Fruit fly (Drosophila melanogaster) whole organism, embryonic: ENCODE data around the gene jet.

Source experiments
- Bgb ChIP-seq: fragments of 200-800 bp; sonication (Bioruptor generic); IDR thresholded peaks from 2 replicates; pipeline ENCODE4 v1.3.6; 2022; ENCODE audit warnings: missing biosample characterization, missing genetic modification characterization; ENCODE audit not compliant: partially characterized antibody
- CG1024 ChIP-seq: fragments of 200-800 bp; sonication (Bioruptor generic); IDR thresholded peaks from 2 replicates; pipeline ENCODE4 v1.3.6; 2022; ENCODE audit warnings: missing biosample characterization, missing genetic modification characterization
- CG10959 ChIP-seq: fragments of 200-800 bp; sonication (Bioruptor generic); IDR thresholded peaks from 2 replicates; pipeline ENCODE4 v1.3.6; 2022; ENCODE audit warnings: missing biosample characterization, missing genetic modification characterization
- CG11398 ChIP-seq: fragments of 200-800 bp; sonication (Bioruptor generic); optimal IDR thresholded peaks from 2 replicates; lab custom pipeline; 2016; ENCODE audit warnings: missing biosample characterization, missing genetic modification characterization
- CG11560 ChIP-seq: fragments of 200-800 bp; sonication (Bioruptor generic); IDR thresholded peaks from 3 replicates; pipeline ENCODE4 v1.3.6; 2022; ENCODE audit warnings: missing biosample characterization, missing genetic modification characterization
- CG12219 ChIP-seq: fragments of 200-800 bp; sonication (Bioruptor generic); optimal IDR thresholded peaks from 3 replicates; lab custom pipeline; 2018; ENCODE audit warnings: missing biosample characterization, mild to moderate bottlenecking, missing genetic modification characterization
- CG12236 ChIP-seq: fragments of 200-800 bp; sonication (Bioruptor generic); optimal IDR thresholded peaks from 2 replicates; lab custom pipeline; 2016; ENCODE audit warnings: missing biosample characterization, missing genetic modification characterization
- CG13775 ChIP-seq: fragments of 200-800 bp; sonication (Bioruptor generic); optimal IDR thresholded peaks from 3 replicates; lab custom pipeline; 2017; ENCODE audit warnings: missing biosample characterization, mild to moderate bottlenecking, missing genetic modification characterization
- CG14441 ChIP-seq: fragments of 200-800 bp; sonication (Bioruptor generic); IDR thresholded peaks from 2 replicates; pipeline ENCODE4 v1.3.6; 2022; ENCODE audit warnings: missing biosample characterization, missing genetic modification characterization
- CG15011 ChIP-seq: fragments of 200-800 bp; sonication (Bioruptor generic); optimal IDR thresholded peaks from 3 replicates; lab custom pipeline; 2018; ENCODE audit warnings: missing biosample characterization, mild to moderate bottlenecking, missing genetic modification characterization
- CG16863 ChIP-seq: fragments of 200-800 bp; sonication (Bioruptor generic); optimal IDR thresholded peaks from 3 replicates; lab custom pipeline; 2016; ENCODE audit warnings: missing biosample characterization, missing genetic modification characterization
- CG17186 ChIP-seq: fragments of 200-800 bp; sonication (Bioruptor generic); optimal IDR thresholded peaks from 3 replicates; lab custom pipeline; 2017; ENCODE audit warnings: missing biosample characterization, missing genetic modification reagents, missing genetic modification characterization
- CG17802 ChIP-seq: fragments of 200-800 bp; sonication (Bioruptor generic); optimal IDR thresholded peaks from 2 replicates; lab custom pipeline; 2018; ENCODE audit warnings: missing biosample characterization, mild to moderate bottlenecking, missing genetic modification characterization, moderate library complexity
- CG18599 ChIP-seq: fragments of 200-800 bp; sonication (Bioruptor generic); optimal IDR thresholded peaks from 3 replicates; lab custom pipeline; 2017; ENCODE audit warnings: missing biosample characterization, missing genetic modification characterization, mild to moderate bottlenecking, moderate library complexity, missing genetic modification reagents
- CG2120 ChIP-seq: fragments of 200-800 bp; sonication (Bioruptor generic); optimal IDR thresholded peaks from 3 replicates; lab custom pipeline; 2016; ENCODE audit warnings: missing biosample characterization, missing genetic modification characterization
- CG31365 ChIP-seq: fragments of 200-800 bp; sonication (Bioruptor generic); optimal IDR thresholded peaks from 2 replicates; lab custom pipeline; 2018; ENCODE audit warnings: missing biosample characterization, mild to moderate bottlenecking, missing genetic modification characterization
- CG34224 ChIP-seq: fragments of 200-800 bp; sonication (Bioruptor generic); IDR thresholded peaks from 3 replicates; pipeline ENCODE4 v1.3.6; 2022; ENCODE audit warnings: missing biosample characterization, missing genetic modification characterization; ENCODE audit not compliant: partially characterized antibody
- CG4854 ChIP-seq: fragments of 200-800 bp; sonication (Bioruptor generic); optimal IDR thresholded peaks from 2 replicates; lab custom pipeline; 2016; ENCODE audit warnings: missing biosample characterization, missing genetic modification characterization, inconsistent platforms
- CG6813 ChIP-seq: fragments of 200-800 bp; sonication (Bioruptor generic); optimal IDR thresholded peaks from 2 replicates; lab custom pipeline; 2017; ENCODE audit warnings: missing biosample characterization, missing genetic modification characterization, mild to moderate bottlenecking, moderate library complexity, missing genetic modification reagents
- CG8359 ChIP-seq: fragments of 200-800 bp; sonication (Bioruptor generic); optimal IDR thresholded peaks from 2 replicates; lab custom pipeline; 2017; ENCODE audit warnings: missing biosample characterization, mild to moderate bottlenecking, missing genetic modification characterization, borderline replicate concordance
- CG8924 ChIP-seq: fragments of 200-800 bp; optimal IDR thresholded peaks from 3 replicates; lab custom pipeline; 2019; ENCODE audit warnings: missing biosample characterization, mild to moderate bottlenecking, missing genetic modification characterization, moderate library complexity
- CkIIα-i1 ChIP-seq: fragments of 200-800 bp; sonication (Bioruptor generic); IDR thresholded peaks from 2 replicates; pipeline ENCODE4 v1.3.6; 2022; ENCODE audit warnings: missing biosample characterization, missing genetic modification characterization
- D ChIP-seq, 2 experiments: fragments of 200-800 bp in 1 of 2; fragments of >200 bp in 1 of 2; sonication (Bioruptor generic) in 1 of 2; optimal IDR thresholded peaks; 2 replicates in 1 of 2; 3 replicates in 1 of 2; lab custom pipeline; 2017; ENCODE audit warnings: mild to moderate bottlenecking in 1 of 2, missing biosample characterization in 1 of 2, missing genetic modification characterization in 1 of 2, missing genetic modification reagents in 1 of 2
- D19A ChIP-seq: fragments of 200-800 bp; optimal IDR thresholded peaks from 3 replicates; lab custom pipeline; 2019; ENCODE audit warnings: missing biosample characterization, mild to moderate bottlenecking, missing genetic modification characterization, moderate library complexity
- Dfd ChIP-seq, 2 experiments: fragments of >200 bp; optimal IDR thresholded peaks; 2 replicates each; lab custom pipeline; 2017; ENCODE audit warnings: missing biosample characterization in 2 of 2, missing genetic modification characterization in 2 of 2
- GATAe ChIP-seq: fragments of 200-800 bp; sonication (Bioruptor generic); conservative IDR thresholded peaks from 2 replicates; pipeline ENCODE4 v1.3.6; 2022; ENCODE audit warnings: missing biosample characterization, missing genetic modification characterization
- HLH54F ChIP-seq: fragments of 200-800 bp; sonication (Bioruptor generic); optimal IDR thresholded peaks from 3 replicates; lab custom pipeline; 2016; ENCODE audit warnings: missing biosample characterization, missing genetic modification characterization
- Jarid2 ChIP-seq: fragments of 200-800 bp; sonication (Bioruptor generic); optimal IDR thresholded peaks from 3 replicates; lab custom pipeline; 2017; ENCODE audit warnings: mild to moderate bottlenecking, missing biosample characterization, missing genetic modification reagents, missing genetic modification characterization
- Lim3 ChIP-seq: fragments of 200-800 bp; sonication (Bioruptor generic); IDR thresholded peaks from 2 replicates; pipeline ENCODE4 v1.3.6; 2022; ENCODE audit warnings: missing biosample characterization, missing genetic modification characterization
- Med ChIP-seq: fragments of 200-800 bp; sonication (Bioruptor generic); peaks from one replicate; lab custom pipeline; 2016; ENCODE audit warnings: missing biosample characterization, missing genetic modification characterization, mild to moderate bottlenecking, inconsistent platforms, moderate library complexity
- Oaz ChIP-seq: fragments of 200-800 bp; sonication (Bioruptor generic); IDR thresholded peaks from 2 replicates; pipeline ENCODE4 v1.3.6; 2022; ENCODE audit warnings: missing biosample characterization, missing genetic modification characterization
- PHDP ChIP-seq: fragments of 200-800 bp; sonication (Bioruptor generic); optimal IDR thresholded peaks from 3 replicates; lab custom pipeline; 2018; ENCODE audit warnings: missing biosample characterization, mild to moderate bottlenecking, missing genetic modification characterization, moderate library complexity
- Rx ChIP-seq: fragments of 200-800 bp; sonication (Bioruptor generic); IDR thresholded peaks from 2 replicates; pipeline ENCODE4 v1.3.6; 2022; ENCODE audit warnings: missing biosample characterization, missing genetic modification characterization
- Stat92E ChIP-seq, 3 experiments: fragments of >200 bp in 2 of 3; fragments of 200-800 bp in 1 of 3; sonication (Bioruptor generic) in 1 of 3; optimal IDR thresholded peaks; 2 replicates each; lab custom pipeline; 2017 to 2019; ENCODE audit warnings: missing biosample characterization in 3 of 3, missing genetic modification characterization in 3 of 3, mild to moderate bottlenecking in 1 of 3, moderate library complexity in 1 of 3
- ab ChIP-seq: fragments of 200-800 bp; sonication (Bioruptor generic); optimal IDR thresholded peaks from 2 replicates; lab custom pipeline; 2016; ENCODE audit warnings: missing biosample characterization, missing genetic modification characterization
- dpn ChIP-seq, 2 experiments: fragments of 200-800 bp; sonication (Bioruptor generic); optimal IDR thresholded peaks; 3 replicates each; lab custom pipeline; 2016; ENCODE audit warnings: missing biosample characterization in 2 of 2, missing genetic modification characterization in 2 of 2
- dysf ChIP-seq: fragments of 200-800 bp; sonication (Bioruptor generic); IDR thresholded peaks from 3 replicates; pipeline ENCODE4 v1.3.6; 2022; ENCODE audit warnings: missing biosample characterization, missing genetic modification characterization
- fd64A ChIP-seq: fragments of 200-800 bp; sonication (Bioruptor generic); optimal IDR thresholded peaks from 3 replicates; lab custom pipeline; 2018; ENCODE audit warnings: missing biosample characterization, mild to moderate bottlenecking, missing genetic modification characterization
- gt ChIP-seq: fragments of 200-800 bp; sonication (Bioruptor generic); IDR thresholded peaks from 2 replicates; pipeline ENCODE4 v1.3.6; 2022; ENCODE audit warnings: missing biosample characterization, missing genetic modification characterization
- ken ChIP-seq: fragments of 200-800 bp; sonication (Bioruptor generic); IDR thresholded peaks from 3 replicates; pipeline ENCODE4 v1.3.6; 2022; ENCODE audit warnings: missing biosample characterization, missing genetic modification characterization
- kni ChIP-seq: fragments of 200-800 bp; sonication (Bioruptor generic); optimal IDR thresholded peaks from 3 replicates; lab custom pipeline; 2017; ENCODE audit warnings: mild to moderate bottlenecking, missing biosample characterization, missing genetic modification reagents, missing genetic modification characterization
- lab ChIP-seq: fragments of 200-800 bp; sonication (Bioruptor generic); optimal IDR thresholded peaks from 3 replicates; lab custom pipeline; 2017; ENCODE audit warnings: missing biosample characterization, missing genetic modification characterization, mild to moderate bottlenecking, moderate library complexity, missing genetic modification reagents
- oc ChIP-seq: fragments of 200-800 bp; sonication (Bioruptor generic); optimal IDR thresholded peaks from 2 replicates; lab custom pipeline; 2018; ENCODE audit warnings: missing biosample characterization, mild to moderate bottlenecking, missing genetic modification characterization, moderate library complexity
- org-1 ChIP-seq: fragments of 200-800 bp; sonication (Bioruptor generic); optimal IDR thresholded peaks from 2 replicates; lab custom pipeline; 2017; ENCODE audit warnings: missing biosample characterization, missing genetic modification characterization
- run ChIP-seq: fragments of 200-800 bp; sonication (Bioruptor generic); optimal IDR thresholded peaks from 3 replicates; lab custom pipeline; 2018; ENCODE audit warnings: missing biosample characterization, mild to moderate bottlenecking, missing genetic modification characterization
- sens ChIP-seq: fragments of 200-800 bp; sonication (Bioruptor generic); peaks from one replicate; lab custom pipeline; 2016; ENCODE audit warnings: missing biosample characterization, missing genetic modification characterization
- wdn ChIP-seq: fragments of 200-800 bp; sonication (Bioruptor generic); IDR thresholded peaks from 2 replicates; pipeline ENCODE4 v1.3.6; 2022; ENCODE audit warnings: missing biosample characterization, missing genetic modification characterization
- wek ChIP-seq: fragments of 200-800 bp; sonication (Bioruptor generic); optimal IDR thresholded peaks from 3 replicates; lab custom pipeline; 2018; ENCODE audit warnings: missing biosample characterization, mild to moderate bottlenecking, missing genetic modification characterization, moderate library complexity

The jet gene

dm6 chr2L:4945300-4945699 is 4.3 kb downstream of the jet start, which contains the start of the genes mRpL24 and betaggt-I (continued):
- TF ChIP-seq kni (GFP tag; lab: Kevin White, UChicago) (no peak), CG31365 (tag; lab: Kevin White, UChicago) (peak; percentile 66), Bgb (GFP tag; lab: Robert Waterston, UW) (no peak), CG16863 (GFP tag; lab: Kevin White, UChicago) (peak; percentile 80), PHDP (tag; lab: Kevin White, UChicago) (peak; percentile 98), ab (GFP tag; lab: Kevin White, UChicago) (peak; percentile 35)
- TF ChIP-seq, all 482 proteins: peak for 418

- TF ChIP-seq wek (no peak), CG6813 (GFP tag; lab: Kevin White, UChicago) (no peak), D (optimal IDR thresholded peaks at IDR 0.05; lab: Kevin White, UChicago) (no peak), D (GFP tag; optimal IDR thresholded peaks at IDR 0.05; lab: Kevin White, UChicago) (no peak), CG4854 (GFP tag; lab: Kevin White, UChicago) (no peak), run (tag; lab: Kevin White, UChicago) (no peak), CG11560 (tag; lab: Robert Waterston, UW) (no peak), CG13775 (no peak), CG2120 (GFP tag; lab: Kevin White, UChicago) (peak; percentile 32), CG14441 (GFP tag; lab: Robert Waterston, UW) (no peak), CG1024 (GFP tag; lab: Robert Waterston, UW) (no peak), CG8924 (tag; lab: Kevin White, UChicago) (no peak), CG17802 (tag; lab: Kevin White, UChicago) (no peak), CkIIα-i1 (GFP tag; lab: Robert Waterston, UW) (no peak), oc (tag; lab: Kevin White, UChicago) (no peak), GATAe (no peak), HLH54F (no peak), dpn (GFP tag; optimal IDR thresholded peaks at IDR 0.05; lab: Kevin White, UChicago) (no peak), gt (GFP tag; lab: Robert Waterston, UW) (no peak), CG8359 (GFP tag; lab: Kevin White, UChicago) (no peak), CG10959 (no peak), CG34224 (no peak), CG18599 (GFP tag; lab: Kevin White, UChicago) (peak; percentile 44), Oaz (no peak), CG15011 (GFP tag; lab: Kevin White, UChicago) (no peak), CG12219 (GFP tag; lab: Kevin White, UChicago) (no peak), lab (GFP tag; lab: Kevin White, UChicago) (peak; percentile 57), CG17186 (no peak), D19A (tag; lab: Kevin White, UChicago) (no peak), Stat92E (GFP tag; optimal IDR thresholded peaks at IDR 0.05; lab: Kevin White, UChicago) (no peak), Jarid2 (no peak), Lim3 (GFP tag; lab: Robert Waterston, UW) (no peak), CG11398 (GFP tag; lab: Kevin White, UChicago) (no peak), wdn (GFP tag; lab: Robert Waterston, UW) (0 out of 2 replicates have a peak, but pooled peaks have one; percentile 11), Dfd (GFP tag; optimal IDR thresholded peaks at IDR 0.05; lab: Kevin White, UChicago) (no peak), Med (peak; percentile 13), dysf (GFP tag; lab: Robert Waterston, UW) (no peak), org-1 (GFP tag; lab: Kevin White, UChicago) (no peak), Rx (no peak), sens (GFP tag; lab: Kevin White, UChicago) (peak; percentile 59), ken (GFP tag; lab: Robert Waterston, UW) (no peak), fd64A (GFP tag; lab: Kevin White, UChicago) (no peak), CG12236 (GFP tag; lab: Kevin White, UChicago) (no peak)
These were observed 7.3 kb downstream of the jet start, which contains the start of gene synr for dm6 chr2L:4942257-4942792. TSS of gene synr (plus strand) at chr2L:4942742.
